Worm (Caenorhabditis elegans): ENCODE data around the gene gspd-1.
A peak's percentile ranks its signal among the peaks of the same experiment; 100 is the strongest.

- TF ChIP-seq unc-39 (tag; optimal IDR thresholded peaks at IDR 0.05) = no peak
- TF ChIP-seq mep-1 (tag; optimal IDR thresholded peaks at IDR 0.05) = no peak
- no peak for TF ChIP-seq hlh-1 (tag; optimal IDR thresholded peaks at IDR 0.05)
- TF ChIP-seq ces-1 (GFP tag; optimal IDR thresholded peaks at IDR 0.05) = no peak
- no peak for TF ChIP-seq sem-2 (GFP tag; optimal IDR thresholded peaks at IDR 0.05)
- TF ChIP-seq snpc-4 (tag; optimal IDR thresholded peaks at IDR 0.05) = no peak
- peak; percentile 55 for TF ChIP-seq unc-62 (GFP tag; optimal IDR thresholded peaks at IDR 0.05)
- TF ChIP-seq nhr-28 (tag; optimal IDR thresholded peaks at IDR 0.05) = no peak
- no peak for TF ChIP-seq blmp-1 (tag; optimal IDR thresholded peaks at IDR 0.05)
These were observed 36.8 kb downstream of the gspd-1 start, which contains the start of gene T01G1.2 for ce11 chrIV:11353946-11354458.
